Fruit fly (Drosophila melanogaster) whole organism, embryonic: ENCODE measurements around the gene Tsp96F.

ENCODE experiments used
- Bteb2 ChIP-seq: fragments of 200-800 bp; sonication (Bioruptor generic); optimal IDR thresholded peaks from 2 replicates; lab custom pipeline; 2016; ENCODE audit warnings: missing biosample characterization, missing genetic modification characterization
- CG10147 ChIP-seq: fragments of 200-800 bp; sonication (Bioruptor generic); optimal IDR thresholded peaks from 2 replicates; lab custom pipeline; 2019; ENCODE audit warnings: missing biosample characterization, mild to moderate bottlenecking, missing genetic modification characterization, moderate library complexity
- CG10209 ChIP-seq: fragments of 200-800 bp; sonication (Bioruptor generic); optimal IDR thresholded peaks from 3 replicates; lab custom pipeline; 2017; ENCODE audit warnings: missing biosample characterization, mild to moderate bottlenecking, missing genetic modification characterization, missing genetic modification reagents
- CG1024 ChIP-seq: fragments of 200-800 bp; sonication (Bioruptor generic); IDR thresholded peaks from 2 replicates; pipeline ENCODE4 v1.3.6; 2022; ENCODE audit warnings: missing biosample characterization, missing genetic modification characterization
- CG11723 ChIP-seq: fragments of 200-800 bp; sonication (Bioruptor generic); optimal IDR thresholded peaks from 2 replicates; lab custom pipeline; 2017; ENCODE audit warnings: missing biosample characterization, mild to moderate bottlenecking, missing genetic modification characterization
- CG12071 ChIP-seq: fragments of 200-800 bp; sonication (Bioruptor generic); optimal IDR thresholded peaks from 3 replicates; lab custom pipeline; 2018; ENCODE audit warnings: missing biosample characterization, mild to moderate bottlenecking, missing genetic modification characterization
- CG12236 ChIP-seq: fragments of 200-800 bp; sonication (Bioruptor generic); optimal IDR thresholded peaks from 2 replicates; lab custom pipeline; 2016; ENCODE audit warnings: missing biosample characterization, missing genetic modification characterization
- CG1233 ChIP-seq: fragments of 200-800 bp; sonication (Bioruptor generic); optimal IDR thresholded peaks from 4 replicates; lab custom pipeline; 2018; ENCODE audit warnings: missing biosample characterization, mild to moderate bottlenecking, missing genetic modification characterization
- CG12391 ChIP-seq: fragments of 200-800 bp; sonication (Bioruptor generic); optimal IDR thresholded peaks from 3 replicates; lab custom pipeline; 2018; ENCODE audit warnings: missing biosample characterization, mild to moderate bottlenecking, missing genetic modification characterization, moderate library complexity
- CG14667 ChIP-seq: fragments of 200-800 bp; sonication (Bioruptor generic); IDR thresholded peaks from 2 replicates; pipeline ENCODE4 v1.3.6; 2022; ENCODE audit warnings: missing biosample characterization, missing genetic modification characterization
- CG16863 ChIP-seq: fragments of 200-800 bp; sonication (Bioruptor generic); optimal IDR thresholded peaks from 3 replicates; lab custom pipeline; 2016; ENCODE audit warnings: missing biosample characterization, missing genetic modification characterization
- CG18619 ChIP-seq: fragments of 200-800 bp; sonication (Bioruptor generic); optimal IDR thresholded peaks from 3 replicates; lab custom pipeline; 2017; ENCODE audit warnings: missing biosample characterization, mild to moderate bottlenecking, missing genetic modification characterization
- CG2678 ChIP-seq: fragments of 200-800 bp; sonication (Bioruptor generic); optimal IDR thresholded peaks from 3 replicates; lab custom pipeline; 2019; ENCODE audit warnings: missing biosample characterization, mild to moderate bottlenecking, missing genetic modification characterization, moderate library complexity
- CG30431 ChIP-seq: fragments of 200-800 bp; sonication (Bioruptor generic); optimal IDR thresholded peaks from 2 replicates; lab custom pipeline; 2017; ENCODE audit warnings: missing biosample characterization, missing genetic modification characterization
- CG32772 ChIP-seq: fragments of 200-800 bp; sonication (Bioruptor generic); IDR thresholded peaks from 2 replicates; pipeline ENCODE4 v1.3.6; 2022; ENCODE audit warnings: missing biosample characterization, missing genetic modification characterization
- CG3726 ChIP-seq: fragments of 200-800 bp; sonication (Bioruptor generic); IDR thresholded peaks from 3 replicates; pipeline ENCODE4, ENCODE4 v1.3.6; 2022; ENCODE audit warnings: missing biosample characterization, missing genetic modification characterization
- CG4730 ChIP-seq: fragments of 200-800 bp; sonication (Bioruptor generic); IDR thresholded peaks from 2 replicates; pipeline ENCODE4 v1.3.6; 2022; ENCODE audit warnings: missing biosample characterization, missing genetic modification characterization
- CG6689 ChIP-seq: fragments of 200-800 bp; sonication (Bioruptor generic); IDR thresholded peaks from 2 replicates; pipeline ENCODE4 v1.3.6; 2022; ENCODE audit warnings: missing biosample characterization, missing genetic modification characterization
- CG6791 ChIP-seq: fragments of 200-800 bp; sonication (Bioruptor generic); IDR thresholded peaks from 3 replicates; pipeline ENCODE4 v1.3.6; 2022; ENCODE audit warnings: missing biosample characterization, missing genetic modification characterization; ENCODE audit not compliant: partially characterized antibody
- CG6854 ChIP-seq: fragments of 200-800 bp; sonication (Bioruptor generic); optimal IDR thresholded peaks from 3 replicates; lab custom pipeline; 2017; ENCODE audit warnings: missing biosample characterization, mild to moderate bottlenecking, missing genetic modification characterization
- CG7556 ChIP-seq: fragments of 200-800 bp; sonication (Bioruptor generic); optimal IDR thresholded peaks from 2 replicates; lab custom pipeline; 2017; ENCODE audit warnings: missing biosample characterization, mild to moderate bottlenecking, missing genetic modification characterization
- CG7963 ChIP-seq: fragments of 200-800 bp; sonication (Bioruptor generic); IDR thresholded peaks from 3 replicates; pipeline ENCODE4 v1.3.6; 2022; ENCODE audit warnings: missing biosample characterization, missing genetic modification characterization; ENCODE audit not compliant: partially characterized antibody
- CG8388 ChIP-seq: fragments of 200-800 bp; sonication (Bioruptor generic); optimal IDR thresholded peaks from 2 replicates; lab custom pipeline; 2019; ENCODE audit warnings: missing biosample characterization, mild to moderate bottlenecking, missing genetic modification characterization, moderate library complexity
- CG9727 ChIP-seq: fragments of 200-800 bp; sonication (Bioruptor generic); optimal IDR thresholded peaks from 3 replicates; lab custom pipeline; 2017; ENCODE audit warnings: missing biosample characterization, mild to moderate bottlenecking, missing genetic modification characterization
- CkIIα-i1 ChIP-seq: fragments of 200-800 bp; sonication (Bioruptor generic); IDR thresholded peaks from 2 replicates; pipeline ENCODE4 v1.3.6; 2022; ENCODE audit warnings: missing biosample characterization, missing genetic modification characterization
- D19B ChIP-seq: fragments of 200-800 bp; sonication (Bioruptor generic); optimal IDR thresholded peaks from 2 replicates; lab custom pipeline; 2017; ENCODE audit warnings: missing biosample characterization, mild to moderate bottlenecking, missing genetic modification characterization
- Dbx ChIP-seq: fragments of 200-800 bp; sonication (Bioruptor generic); IDR thresholded peaks from 3 replicates; pipeline ENCODE4 v1.3.6; 2022; ENCODE audit warnings: missing biosample characterization, missing genetic modification characterization
- Hey ChIP-seq: fragments of 200-800 bp; sonication (Bioruptor generic); optimal IDR thresholded peaks from 3 replicates; lab custom pipeline; 2018; ENCODE audit warnings: missing biosample characterization, mild to moderate bottlenecking, missing genetic modification characterization
- Nf-YB ChIP-seq: fragments of 200-800 bp; sonication (Bioruptor generic); optimal IDR thresholded peaks from 3 replicates; lab custom pipeline; 2019; ENCODE audit warnings: missing biosample characterization, mild to moderate bottlenecking, missing genetic modification characterization, moderate library complexity
- Sox100B ChIP-seq: fragments of 200-800 bp; sonication (Bioruptor generic); optimal IDR thresholded peaks from 3 replicates; lab custom pipeline; 2018; ENCODE audit warnings: missing biosample characterization, mild to moderate bottlenecking, missing genetic modification characterization
- Sry-β ChIP-seq: fragments of 200-800 bp; sonication (Bioruptor generic); optimal IDR thresholded peaks from 2 replicates; lab custom pipeline; 2018; ENCODE audit warnings: missing biosample characterization, mild to moderate bottlenecking, missing genetic modification characterization, moderate library complexity
- ac ChIP-seq: fragments of 200-800 bp; sonication (Bioruptor generic); optimal IDR thresholded peaks from 3 replicates; lab custom pipeline; 2017; ENCODE audit warnings: missing biosample characterization, mild to moderate bottlenecking, missing genetic modification characterization
- cg ChIP-seq: fragments of 200-800 bp; sonication (Bioruptor generic); optimal IDR thresholded peaks from 3 replicates; lab custom pipeline; 2019; ENCODE audit warnings: missing biosample characterization, mild to moderate bottlenecking, missing genetic modification characterization, moderate library complexity
- chinmo ChIP-seq: fragments of 200-800 bp; sonication (Bioruptor generic); IDR thresholded peaks from 4 replicates; pipeline ENCODE4 v1.3.6; 2022; ENCODE audit warnings: missing biosample characterization, missing genetic modification characterization; ENCODE audit not compliant: partially characterized antibody
- dm ChIP-seq: fragments of 200-800 bp; sonication (Bioruptor generic); optimal IDR thresholded peaks from 3 replicates; lab custom pipeline; 2016; ENCODE audit warnings: missing biosample characterization, missing genetic modification characterization
- dysf ChIP-seq: fragments of 200-800 bp; sonication (Bioruptor generic); IDR thresholded peaks from 3 replicates; pipeline ENCODE4 v1.3.6; 2022; ENCODE audit warnings: missing biosample characterization, missing genetic modification characterization
- inv ChIP-seq: fragments of 200-800 bp; sonication (Bioruptor generic); IDR thresholded peaks from 2 replicates; pipeline ENCODE4 v1.3.6; 2022; ENCODE audit warnings: missing biosample characterization, missing genetic modification characterization; ENCODE audit not compliant: partially characterized antibody
- kah ChIP-seq: fragments of 200-800 bp; sonication (Bioruptor generic); optimal IDR thresholded peaks from 2 replicates; lab custom pipeline; 2018; ENCODE audit warnings: missing biosample characterization, mild to moderate bottlenecking, missing genetic modification characterization
- lilli ChIP-seq: fragments of 200-800 bp; sonication (Bioruptor generic); optimal IDR thresholded peaks from 3 replicates; lab custom pipeline; 2016; ENCODE audit warnings: missing biosample characterization, missing genetic modification characterization
- luna ChIP-seq: fragments of 200-800 bp; sonication (Bioruptor generic); optimal IDR thresholded peaks from 2 replicates; lab custom pipeline; 2016; ENCODE audit warnings: missing biosample characterization, missing genetic modification characterization
- nau ChIP-seq: fragments of 200-800 bp; sonication (Bioruptor generic); optimal IDR thresholded peaks from 3 replicates; lab custom pipeline; 2017; ENCODE audit warnings: missing biosample characterization, mild to moderate bottlenecking, missing genetic modification characterization, missing genetic modification reagents
- nerfin-1 ChIP-seq: fragments of 200-800 bp; sonication (Bioruptor generic); optimal IDR thresholded peaks from 3 replicates; lab custom pipeline; 2019; ENCODE audit warnings: missing biosample characterization, mild to moderate bottlenecking, missing genetic modification characterization, moderate library complexity
- nmo ChIP-seq: fragments of 200-800 bp; sonication (Bioruptor generic); optimal IDR thresholded peaks from 2 replicates; lab custom pipeline; 2018; ENCODE audit warnings: missing biosample characterization, mild to moderate bottlenecking, missing genetic modification characterization, moderate library complexity
- odd ChIP-seq: fragments of 200-800 bp; sonication (Bioruptor generic); optimal IDR thresholded peaks from 2 replicates; lab custom pipeline; 2017; ENCODE audit warnings: missing biosample characterization, mild to moderate bottlenecking, missing genetic modification characterization
- otp ChIP-seq: fragments of 200-800 bp; sonication (Bioruptor generic); IDR thresholded peaks from 3 replicates; pipeline ENCODE4, ENCODE4 v1.3.6; 2022; ENCODE audit warnings: missing biosample characterization, missing genetic modification characterization
- sc ChIP-seq, 3 experiments: fragments of >200 bp in 2 of 3; fragments of 200-800 bp in 1 of 3; sonication (Bioruptor generic) in 1 of 3; optimal IDR thresholded peaks; 2 replicates in 2 of 3; 3 replicates in 1 of 3; lab custom pipeline; 2017; ENCODE audit warnings: mild to moderate bottlenecking in 1 of 3, missing biosample characterization in 1 of 3, missing genetic modification characterization in 1 of 3, missing genetic modification reagents in 1 of 3
- ssp ChIP-seq: fragments of 200-800 bp; sonication (Bioruptor generic); IDR thresholded peaks from 2 replicates; pipeline ENCODE4 v1.3.6; 2022; ENCODE audit warnings: missing biosample characterization, missing genetic modification characterization
- unc-4 ChIP-seq: fragments of 200-800 bp; sonication (Bioruptor generic); IDR thresholded peaks from 2 replicates; pipeline ENCODE4 v1.3.6; 2022; ENCODE audit warnings: missing biosample characterization, missing genetic modification characterization; ENCODE audit not compliant: partially characterized antibody

Gene Tsp96F

dm6 chr3R:25880198-25880970 is 843 bp downstream of the Tsp96F start (continued):
- TF ChIP-seq CG9727 (GFP tag; lab: Kevin White, UChicago) (peak; percentile 58), Hey (tag; lab: Kevin White, UChicago) (no peak), CG30431 (peak; percentile 11), CG18619 (GFP tag; lab: Kevin White, UChicago) (peak; percentile 36), otp (GFP tag; lab: Robert Waterston, UW) (no peak; the same call in 2 of the 3 replicates), kah (no peak), inv (GFP tag; lab: Robert Waterston, UW) (no peak), Sox100B (GFP tag; lab: Kevin White, UChicago) (peak; percentile 50), ssp (GFP tag; lab: Robert Waterston, UW) (0 out of 2 replicates have a peak, but pooled peaks have one; percentile 22), CG7556 (GFP tag; lab: Kevin White, UChicago) (peak; percentile 81), CG16863 (peak; percentile 14), dysf (GFP tag; lab: Robert Waterston, UW) (peak; percentile 49; the same call in 1 of the 3 replicates), CG6854 (GFP tag; lab: Kevin White, UChicago) (peak; percentile 51), CG14667 (GFP tag; lab: Robert Waterston, UW) (no peak), Dbx (GFP tag; lab: Robert Waterston, UW) (peak; percentile 7; the same call in 1 of the 3 replicates), CG1233 (peak; percentile 35), Bteb2 (GFP tag; lab: Kevin White, UChicago) (no peak), CG11723 (GFP tag; lab: Kevin White, UChicago) (no peak), CG8388 (GFP tag; lab: Kevin White, UChicago) (peak; percentile 87), ac (GFP tag; lab: Kevin White, UChicago) (no peak), unc-4 (GFP tag; lab: Robert Waterston, UW) (no peak), nau (GFP tag; lab: Kevin White, UChicago) (no peak), CG10147 (GFP tag; lab: Kevin White, UChicago) (peak; percentile 56), CG10209 (GFP tag; lab: Kevin White, UChicago) (peak; percentile 42), CG12236 (GFP tag; lab: Kevin White, UChicago) (no peak), nmo (GFP tag; lab: Kevin White, UChicago) (peak; percentile 63), CG1024 (GFP tag; lab: Robert Waterston, UW) (no peak), Sry-β (GFP tag; lab: Kevin White, UChicago) (peak; percentile 87), CG6689 (GFP tag; lab: Robert Waterston, UW) (peak; percentile 59), CG32772 (GFP tag; lab: Robert Waterston, UW) (no peak), CG7963 (GFP tag; lab: Robert Waterston, UW) (no peak), CG4730 (GFP tag; lab: Robert Waterston, UW) (no peak), nerfin-1 (no peak), lilli (GFP tag; lab: Kevin White, UChicago) (peak; percentile 22), CkIIα-i1 (GFP tag; lab: Robert Waterston, UW) (no peak), luna (no peak), sc (optimal IDR thresholded peaks at IDR 0.05; lab: Kevin White, UChicago) (no peak), sc (GFP tag; optimal IDR thresholded peaks at IDR 0.05; lab: Kevin White, UChicago) (peak; percentile 45), CG12391 (tag; lab: Kevin White, UChicago) (peak; percentile 72), CG3726 (GFP tag; lab: Robert Waterston, UW) (no peak), dm (peak; percentile 33), odd (peak; percentile 26), cg (GFP tag; lab: Kevin White, UChicago) (peak; percentile 83), CG2678 (peak; percentile 76), CG12071 (GFP tag; lab: Kevin White, UChicago) (peak; percentile 4), CG6791 (GFP tag; lab: Robert Waterston, UW) (no peak), chinmo (GFP tag; lab: Robert Waterston, UW) (0 out of 4 replicates have a peak, but pooled peaks have one; percentile 35), D19B (GFP tag; lab: Kevin White, UChicago) (no peak), Nf-YB (GFP tag; lab: Kevin White, UChicago) (peak; percentile 37)
